Worm (Caenorhabditis elegans): ENCODE data around the gene K02E2.8.

The K02E2.8 gene

DNA sequence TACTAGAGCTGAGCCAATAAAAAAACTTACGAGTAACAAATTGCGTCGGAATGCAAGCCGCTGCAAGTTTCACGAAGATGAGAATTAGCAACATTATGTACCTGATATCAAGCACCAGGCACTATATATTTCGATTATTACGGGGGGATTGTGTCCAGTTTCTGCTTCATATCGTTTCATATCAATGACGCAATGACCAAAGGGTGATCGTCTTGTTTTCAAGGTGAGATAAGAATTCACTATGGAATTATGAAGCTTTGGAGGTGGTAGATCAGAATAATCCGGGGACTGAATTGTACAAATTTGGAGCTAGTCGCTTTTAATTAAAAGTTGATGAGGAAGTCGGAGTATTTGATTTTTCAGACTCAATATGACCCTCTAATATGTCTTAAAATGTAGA is at the start of gene K02E2.8:
TSS of gene K02E2.8 (minus strand) at position 101 of the 400 bp plus-strand sequence.
- TF ChIP-seq K02D7.2 (tag; optimal IDR thresholded peaks at IDR 0.05) (no peak), ceh-24 (tag; optimal IDR thresholded peaks at IDR 0.05) (no peak), ceh-30 (tag; optimal IDR thresholded peaks at IDR 0.05) (no peak), gmeb-2 (tag; optimal IDR thresholded peaks at IDR 0.05) (no peak), dve-1 (tag; optimal IDR thresholded peaks at IDR 0.05) (no peak), ceh-45 (GFP tag; IDR thresholded peaks at IDR 0.05) (no peak), tbx-7 (tag; optimal IDR thresholded peaks at IDR 0.05) (no peak), sox-2 (GFP tag; IDR thresholded peaks at IDR 0.05) (no peak), sdc-2 (tag; optimal IDR thresholded peaks at IDR 0.05) (no peak), ref-2 (tag; optimal IDR thresholded peaks at IDR 0.05) (no peak), ceh-14 (tag; optimal IDR thresholded peaks at IDR 0.05) (no peak), pros-1 (tag; optimal IDR thresholded peaks at IDR 0.05) (no peak), hlh-13 (GFP tag; optimal IDR thresholded peaks at IDR 0.05) (no peak), unc-42 (tag; optimal IDR thresholded peaks at IDR 0.05) (no peak), F13H6.1 (tag; optimal IDR thresholded peaks at IDR 0.05) (no peak), pqm-1 (tag; optimal IDR thresholded peaks at IDR 0.05) (no peak), syd-9 (tag; optimal IDR thresholded peaks at IDR 0.05) (no peak), sox-4 (tag; optimal IDR thresholded peaks at IDR 0.05) (no peak), nfya-1 (tag; optimal IDR thresholded peaks at IDR 0.05) (no peak), ceh-48 (tag; optimal IDR thresholded peaks at IDR 0.05) (no peak)

DNA sequence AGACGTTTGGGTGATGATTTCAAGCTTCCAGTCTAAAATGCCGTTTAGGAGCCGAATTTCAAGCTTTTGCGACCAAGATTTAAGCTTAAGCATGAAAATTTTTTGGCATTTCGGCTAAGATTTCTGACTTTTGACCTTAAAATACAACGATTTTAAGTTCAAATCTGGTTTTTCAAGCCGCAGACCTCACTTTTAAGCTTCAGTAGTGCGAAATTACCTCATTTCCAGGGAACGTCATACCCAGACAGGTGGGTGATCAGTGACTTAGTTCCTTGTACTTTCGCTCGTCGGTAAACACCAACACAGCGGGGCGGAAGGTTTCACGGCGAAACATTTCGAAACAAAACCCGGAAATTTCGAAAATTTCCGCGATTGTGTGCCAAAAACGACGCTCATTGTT is 49.6 kb upstream of the K02E2.8 start:
- TF ChIP-seq pha-4 (tag; optimal IDR thresholded peaks at IDR 0.05): no peak
- TF ChIP-seq dmd-4 (tag; optimal IDR thresholded peaks at IDR 0.05; ENCODE audit: borderline replicate concordance): no peak
- no peak for TF ChIP-seq npax-4 (tag; optimal IDR thresholded peaks at IDR 0.05)
- no peak for TF ChIP-seq pha-2 (tag; optimal IDR thresholded peaks at IDR 0.05)
- TF ChIP-seq ceh-14 (tag; optimal IDR thresholded peaks at IDR 0.05): no peak
- no peak for TF ChIP-seq T23F11.4 (GFP tag; optimal IDR thresholded peaks at IDR 0.05)
- no peak for TF ChIP-seq K02D7.2 (tag; optimal IDR thresholded peaks at IDR 0.05)
- no peak for TF ChIP-seq mec-3 (tag; optimal IDR thresholded peaks at IDR 0.05; ENCODE audit: borderline replicate concordance)
- no peak for TF ChIP-seq C38D4.7 (GFP tag; optimal IDR thresholded peaks at IDR 0.05)
- TF ChIP-seq tbx-2 (tag; optimal IDR thresholded peaks at IDR 0.05): no peak
- no peak for TF ChIP-seq pag-3 (tag; optimal IDR thresholded peaks at IDR 0.05; ENCODE audit: borderline replicate concordance)

DNA sequence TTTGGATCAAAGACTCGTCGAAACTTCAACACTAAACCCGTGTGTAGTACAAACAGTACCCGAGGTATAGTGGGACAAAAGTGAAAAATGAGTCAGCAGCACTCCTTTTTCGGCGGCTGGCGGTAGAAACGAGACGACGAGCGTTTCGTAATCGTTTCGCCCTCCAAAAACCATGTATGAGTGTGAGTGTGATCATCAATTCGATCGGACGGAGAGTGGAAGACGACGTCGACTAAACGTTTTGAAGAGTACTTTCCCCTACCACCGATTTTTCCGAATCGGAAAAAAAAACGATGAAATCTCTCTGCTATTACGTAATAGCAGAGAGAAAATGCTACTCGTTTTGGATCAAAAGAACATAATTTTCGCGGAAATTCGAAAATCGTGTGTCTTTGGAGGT is 48.7 kb upstream of the K02E2.8 start:
- TF ChIP-seq ceh-2 (tag; optimal IDR thresholded peaks at IDR 0.05) (no peak), ceh-30 (tag; optimal IDR thresholded peaks at IDR 0.05) (no peak)

DNA sequence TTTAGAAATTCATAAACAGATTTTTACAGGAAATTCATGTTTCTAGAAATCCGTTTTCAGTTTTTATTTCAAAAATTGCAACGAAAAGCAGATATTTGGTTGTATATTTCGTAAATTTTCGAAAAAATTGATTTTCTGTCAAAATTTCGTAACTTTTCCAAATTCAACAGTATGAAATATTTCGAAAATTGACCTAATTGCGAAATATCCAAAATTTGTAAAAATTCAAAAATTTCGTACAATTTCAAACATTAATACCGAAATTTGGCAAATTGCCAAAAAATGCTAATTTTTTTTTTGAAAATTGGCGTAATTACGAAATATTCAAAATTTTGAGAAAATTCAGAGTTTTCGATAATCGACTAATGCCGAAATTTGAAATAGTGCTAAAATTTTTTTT is 47.2 kb upstream of the K02E2.8 start:
- TF ChIP-seq pha-2 (tag; optimal IDR thresholded peaks at IDR 0.05): no peak
- no peak for TF ChIP-seq ceh-14 (tag; optimal IDR thresholded peaks at IDR 0.05)
- TF ChIP-seq unc-55 (GFP tag; optimal IDR thresholded peaks at IDR 0.05): no peak
- TF ChIP-seq ahr-1 (tag; optimal IDR thresholded peaks at IDR 0.05): no peak
- TF ChIP-seq che-1 (tag; optimal IDR thresholded peaks at IDR 0.05): no peak
- TF ChIP-seq pag-3 (tag; optimal IDR thresholded peaks at IDR 0.05; ENCODE audit: borderline replicate concordance): no peak
- no peak for TF ChIP-seq dmd-4 (tag; optimal IDR thresholded peaks at IDR 0.05; ENCODE audit: borderline replicate concordance)
- no peak for TF ChIP-seq pax-1 (tag; optimal IDR thresholded peaks at IDR 0.05)
- no peak for TF ChIP-seq ceh-45 (GFP tag; IDR thresholded peaks at IDR 0.05)
- no peak for TF ChIP-seq ceh-24 (tag; optimal IDR thresholded peaks at IDR 0.05)
- no peak for TF ChIP-seq hlh-15 (tag; optimal IDR thresholded peaks at IDR 0.05)
- no peak for TF ChIP-seq unc-3 (GFP tag; conservative IDR thresholded peaks at IDR 0.05)
- TF ChIP-seq unc-3 (tag; optimal IDR thresholded peaks at IDR 0.05): no peak
- TF ChIP-seq ceh-34 (tag; optimal IDR thresholded peaks at IDR 0.05): no peak
- no peak for TF ChIP-seq unc-42 (tag; optimal IDR thresholded peaks at IDR 0.05)
- no peak for TF ChIP-seq hlh-6 (tag; optimal IDR thresholded peaks at IDR 0.05)
- no peak for TF ChIP-seq elt-2 (tag; optimal IDR thresholded peaks at IDR 0.05)
- TF ChIP-seq pat-9 (tag; optimal IDR thresholded peaks at IDR 0.05): no peak
- no peak for TF ChIP-seq odd-2 (tag; optimal IDR thresholded peaks at IDR 0.05)
- no peak for TF ChIP-seq sox-4 (tag; optimal IDR thresholded peaks at IDR 0.05)
- no peak for TF ChIP-seq zip-5 (tag; optimal IDR thresholded peaks at IDR 0.05)

Measured in whole organism, late embryonic.